Worm (Caenorhabditis elegans): ENCODE data around the gene rab-33.

- TF ChIP-seq F57A8.1 (GFP tag; optimal IDR thresholded peaks at IDR 0.05) (no peak), nhr-90 (tag; optimal IDR thresholded peaks at IDR 0.05) (no peak), hmg-1.2 (GFP tag; IDR thresholded peaks at IDR 0.05) (no peak)
These were observed 34.0 kb downstream of the rab-33 start, which contains the start of gene D2045.5 for ce11 chrIII:10469574-10470055.
